Fruit fly (Drosophila melanogaster) whole organism, embryonic: ENCODE data around the gene CG17744.

Source experiments
- BEAF-32 ChIP-seq: fragments of 200-800 bp; sonication (Bioruptor generic); optimal IDR thresholded peaks from 3 replicates; lab custom pipeline; 2017; ENCODE audit warnings: missing biosample characterization, missing genetic modification characterization, mild to moderate bottlenecking, moderate library complexity, missing genetic modification reagents
- Blimp-1 ChIP-seq: fragments of 200-800 bp; sonication (Bioruptor generic); optimal IDR thresholded peaks from 3 replicates; lab custom pipeline; 2018; ENCODE audit warnings: missing biosample characterization, missing genetic modification characterization, mild to moderate bottlenecking, moderate library complexity, missing genetic modification reagents
- CG10267 ChIP-seq: fragments of 200-800 bp; sonication (Bioruptor generic); optimal IDR thresholded peaks from 2 replicates; lab custom pipeline; 2018; ENCODE audit warnings: missing biosample characterization, mild to moderate bottlenecking, missing genetic modification characterization, moderate library complexity
- CG10979 ChIP-seq: fragments of 200-800 bp; sonication (Bioruptor generic); optimal IDR thresholded peaks from 2 replicates; lab custom pipeline; 2018; ENCODE audit warnings: missing biosample characterization, mild to moderate bottlenecking, missing genetic modification characterization, moderate library complexity
- CG12071 ChIP-seq: fragments of 200-800 bp; sonication (Bioruptor generic); optimal IDR thresholded peaks from 3 replicates; lab custom pipeline; 2018; ENCODE audit warnings: missing biosample characterization, mild to moderate bottlenecking, missing genetic modification characterization
- CG12155 ChIP-seq: fragments of 200-800 bp; sonication (Bioruptor generic); optimal IDR thresholded peaks from 3 replicates; lab custom pipeline; 2016; ENCODE audit warnings: missing biosample characterization, missing genetic modification characterization
- CG13287 ChIP-seq: fragments of 200-800 bp; sonication (Bioruptor generic); IDR thresholded peaks from 2 replicates; pipeline ENCODE4 v1.3.6; 2022; ENCODE audit warnings: missing biosample characterization, missing genetic modification characterization; ENCODE audit not compliant: partially characterized antibody
- CG13424 ChIP-seq: fragments of 200-800 bp; sonication (Bioruptor generic); optimal IDR thresholded peaks from 2 replicates; lab custom pipeline; 2019; ENCODE audit warnings: missing biosample characterization, mild to moderate bottlenecking, missing genetic modification characterization, moderate library complexity
- CG14667 ChIP-seq: fragments of 200-800 bp; sonication (Bioruptor generic); IDR thresholded peaks from 2 replicates; pipeline ENCODE4 v1.3.6; 2022; ENCODE audit warnings: missing biosample characterization, missing genetic modification characterization
- CG15696 ChIP-seq: fragments of 200-800 bp; sonication (Bioruptor generic); optimal IDR thresholded peaks from 2 replicates; lab custom pipeline; 2019; ENCODE audit warnings: missing biosample characterization, mild to moderate bottlenecking, missing genetic modification characterization, moderate library complexity
- CG1602 ChIP-seq: fragments of 200-800 bp; sonication (Bioruptor generic); optimal IDR thresholded peaks from 3 replicates; lab custom pipeline; 2016; ENCODE audit warnings: missing biosample characterization, missing genetic modification characterization
- CG17361 ChIP-seq: fragments of 200-800 bp; sonication (Bioruptor generic); IDR thresholded peaks from 3 replicates; pipeline ENCODE4 v1.3.6; 2022; ENCODE audit warnings: missing biosample characterization, missing genetic modification characterization
- CG18764 ChIP-seq: fragments of 200-800 bp; sonication (Bioruptor generic); optimal IDR thresholded peaks from 3 replicates; lab custom pipeline; 2016; ENCODE audit warnings: missing biosample characterization, missing genetic modification characterization
- CG3281 ChIP-seq: fragments of 200-800 bp; sonication (Bioruptor generic); optimal IDR thresholded peaks from 3 replicates; lab custom pipeline; 2017; ENCODE audit warnings: missing biosample characterization, mild to moderate bottlenecking, missing genetic modification characterization
- CG6654 ChIP-seq: fragments of 200-800 bp; sonication (Bioruptor generic); optimal IDR thresholded peaks from 2 replicates; lab custom pipeline; 2017; ENCODE audit warnings: missing biosample characterization, mild to moderate bottlenecking, missing genetic modification characterization
- CG6683 ChIP-seq: fragments of 200-800 bp; sonication (Bioruptor generic); optimal IDR thresholded peaks from 2 replicates; lab custom pipeline; 2017; ENCODE audit warnings: missing biosample characterization, mild to moderate bottlenecking, missing genetic modification characterization, missing genetic modification reagents
- CkIIα-i1 ChIP-seq: fragments of 200-800 bp; sonication (Bioruptor generic); IDR thresholded peaks from 2 replicates; pipeline ENCODE4 v1.3.6; 2022; ENCODE audit warnings: missing biosample characterization, missing genetic modification characterization
- Dref ChIP-seq: fragments of 200-800 bp; sonication (Bioruptor generic); IDR thresholded peaks from 2 replicates; pipeline ENCODE4 v1.3.6; 2022; ENCODE audit warnings: missing biosample characterization, missing genetic modification characterization
- E2f2 ChIP-seq: fragments of 200-800 bp; sonication (Bioruptor generic); IDR thresholded peaks from 2 replicates; pipeline ENCODE4 v1.3.6; 2022; ENCODE audit warnings: missing biosample characterization, missing genetic modification characterization
- H2.0 ChIP-seq: fragments of 200-800 bp; sonication (Bioruptor generic); IDR thresholded peaks from 2 replicates; pipeline ENCODE4 v1.3.6; 2022; ENCODE audit warnings: missing biosample characterization, missing genetic modification characterization
- Hand ChIP-seq: fragments of 200-800 bp; sonication (Bioruptor generic); optimal IDR thresholded peaks from 2 replicates; lab custom pipeline; 2017; ENCODE audit warnings: mild to moderate bottlenecking, missing biosample characterization, missing genetic modification reagents, missing genetic modification characterization
- HmgD ChIP-seq: fragments of 200-800 bp; sonication (Bioruptor generic); optimal IDR thresholded peaks from 3 replicates; lab custom pipeline; 2016; ENCODE audit warnings: missing biosample characterization, missing genetic modification characterization
- HmgZ ChIP-seq: fragments of 200-800 bp; sonication (Bioruptor generic); optimal IDR thresholded peaks from 2 replicates; lab custom pipeline; 2018; ENCODE audit warnings: missing biosample characterization, mild to moderate bottlenecking, missing genetic modification characterization
- Hr78 ChIP-seq, 2 experiments: fragments of 200-800 bp in 1 of 2; fragments of >200 bp in 1 of 2; sonication (Bioruptor generic) in 1 of 2; optimal IDR thresholded peaks; 2 replicates each; lab custom pipeline; 2017 to 2019; ENCODE audit warnings: missing biosample characterization in 2 of 2, missing genetic modification characterization in 2 of 2, mild to moderate bottlenecking in 1 of 2, moderate library complexity in 1 of 2
- Hsf ChIP-seq: fragments of 200-800 bp; sonication (Bioruptor generic); optimal IDR thresholded peaks from 3 replicates; lab custom pipeline; 2016; ENCODE audit warnings: missing biosample characterization, missing genetic modification characterization
- Lim3 ChIP-seq: fragments of 200-800 bp; sonication (Bioruptor generic); IDR thresholded peaks from 2 replicates; pipeline ENCODE4 v1.3.6; 2022; ENCODE audit warnings: missing biosample characterization, missing genetic modification characterization
- NC2α ChIP-seq: fragments of 200-800 bp; sonication (Bioruptor generic); optimal IDR thresholded peaks from 2 replicates; lab custom pipeline; 2016; ENCODE audit warnings: missing biosample characterization, missing genetic modification characterization
- Nf-YB ChIP-seq: fragments of 200-800 bp; sonication (Bioruptor generic); optimal IDR thresholded peaks from 3 replicates; lab custom pipeline; 2019; ENCODE audit warnings: missing biosample characterization, mild to moderate bottlenecking, missing genetic modification characterization, moderate library complexity
- Ravus ChIP-seq: fragments of 200-800 bp; sonication (Bioruptor generic); IDR thresholded peaks from 2 replicates; pipeline ENCODE4 v1.3.6; 2022; ENCODE audit warnings: missing biosample characterization, missing genetic modification characterization
- Six4 ChIP-seq: fragments of 200-800 bp; sonication (Bioruptor generic); optimal IDR thresholded peaks from 2 replicates; lab custom pipeline; 2016; ENCODE audit warnings: missing biosample characterization, missing genetic modification characterization
- Sry-β ChIP-seq: fragments of 200-800 bp; sonication (Bioruptor generic); optimal IDR thresholded peaks from 2 replicates; lab custom pipeline; 2018; ENCODE audit warnings: missing biosample characterization, mild to moderate bottlenecking, missing genetic modification characterization, moderate library complexity
- Sry-δ ChIP-seq: fragments of 200-800 bp; sonication (Bioruptor generic); optimal IDR thresholded peaks from 2 replicates; lab custom pipeline; 2016; ENCODE audit warnings: missing biosample characterization, missing genetic modification characterization
- Xbp1 ChIP-seq: fragments of 200-800 bp; sonication (Bioruptor generic); optimal IDR thresholded peaks from 3 replicates; lab custom pipeline; 2016; ENCODE audit warnings: missing biosample characterization, mild to moderate bottlenecking, missing genetic modification characterization
- ab ChIP-seq: fragments of 200-800 bp; sonication (Bioruptor generic); optimal IDR thresholded peaks from 2 replicates; lab custom pipeline; 2016; ENCODE audit warnings: missing biosample characterization, missing genetic modification characterization
- ac ChIP-seq: fragments of 200-800 bp; sonication (Bioruptor generic); optimal IDR thresholded peaks from 3 replicates; lab custom pipeline; 2017; ENCODE audit warnings: missing biosample characterization, mild to moderate bottlenecking, missing genetic modification characterization
- ato ChIP-seq: fragments of 200-800 bp; sonication (Bioruptor generic); IDR thresholded peaks from 2 replicates; pipeline ENCODE4 v1.3.6; 2022; ENCODE audit warnings: missing biosample characterization, missing genetic modification characterization; ENCODE audit not compliant: partially characterized antibody
- bsh ChIP-seq, 2 experiments: fragments of 200-800 bp; sonication (Bioruptor generic); optimal IDR thresholded peaks; 2 replicates each; lab custom pipeline; 2017 to 2018; ENCODE audit warnings: mild to moderate bottlenecking in 2 of 2, missing biosample characterization in 2 of 2, missing genetic modification characterization in 2 of 2, moderate library complexity in 1 of 2
- cato ChIP-seq: fragments of 200-800 bp; sonication (Bioruptor generic); optimal IDR thresholded peaks from 2 replicates; lab custom pipeline; 2016; ENCODE audit warnings: missing biosample characterization, missing genetic modification characterization, borderline replicate concordance
- da ChIP-seq: fragments of 200-800 bp; sonication (Bioruptor generic); optimal IDR thresholded peaks from 2 replicates; lab custom pipeline; 2016; ENCODE audit warnings: missing biosample characterization, missing genetic modification characterization
- gcm2 ChIP-seq: fragments of 200-800 bp; sonication (Bioruptor generic); optimal IDR thresholded peaks from 2 replicates; lab custom pipeline; 2016; ENCODE audit warnings: missing biosample characterization, missing genetic modification characterization
- lola ChIP-seq, 3 experiments: fragments of >200 bp in 2 of 3; fragments of 200-800 bp in 1 of 3; sonication (Bioruptor generic) in 1 of 3; optimal IDR thresholded peaks; 2 replicates each; lab custom pipeline; 2017 to 2019; ENCODE audit warnings: missing biosample characterization in 3 of 3, missing genetic modification characterization in 3 of 3, mild to moderate bottlenecking in 1 of 3, moderate library complexity in 1 of 3
- pan ChIP-seq, 4 experiments: fragments of >200 bp in 3 of 4; fragments of 200-800 bp in 1 of 4; sonication (Bioruptor generic) in 1 of 4; optimal IDR thresholded peaks in 3 of 4; IDR thresholded peaks in 1 of 4; 2 replicates each; pipeline versions ENCODE4 v1.3.6 to Lab custom; 2017 to 2022; ENCODE audit warnings: missing biosample characterization in 2 of 4, missing genetic modification characterization in 2 of 4, mixed read lengths in 1 of 4
- pros ChIP-seq: fragments of 200-800 bp; sonication (Bioruptor generic); optimal IDR thresholded peaks from 3 replicates; lab custom pipeline; 2019; ENCODE audit warnings: missing biosample characterization, mild to moderate bottlenecking, missing genetic modification characterization, moderate library complexity
- sc ChIP-seq, 3 experiments: fragments of >200 bp in 2 of 3; fragments of 200-800 bp in 1 of 3; sonication (Bioruptor generic) in 1 of 3; optimal IDR thresholded peaks; 2 replicates in 2 of 3; 3 replicates in 1 of 3; lab custom pipeline; 2017; ENCODE audit warnings: mild to moderate bottlenecking in 1 of 3, missing biosample characterization in 1 of 3, missing genetic modification characterization in 1 of 3, missing genetic modification reagents in 1 of 3
- sob ChIP-seq: fragments of 200-800 bp; sonication (Bioruptor generic); IDR thresholded peaks from 2 replicates; pipeline ENCODE4 v1.3.6; 2022; ENCODE audit warnings: missing biosample characterization, missing genetic modification characterization
- tap ChIP-seq: fragments of 200-800 bp; optimal IDR thresholded peaks from 3 replicates; lab custom pipeline; 2019; ENCODE audit warnings: missing biosample characterization, mild to moderate bottlenecking, missing genetic modification characterization, moderate library complexity
- wor ChIP-seq: fragments of 200-800 bp; sonication (Bioruptor generic); IDR thresholded peaks from 2 replicates; pipeline ENCODE4 v1.3.6; 2022; ENCODE audit warnings: missing biosample characterization, missing genetic modification characterization

The CG17744 gene

DNA sequence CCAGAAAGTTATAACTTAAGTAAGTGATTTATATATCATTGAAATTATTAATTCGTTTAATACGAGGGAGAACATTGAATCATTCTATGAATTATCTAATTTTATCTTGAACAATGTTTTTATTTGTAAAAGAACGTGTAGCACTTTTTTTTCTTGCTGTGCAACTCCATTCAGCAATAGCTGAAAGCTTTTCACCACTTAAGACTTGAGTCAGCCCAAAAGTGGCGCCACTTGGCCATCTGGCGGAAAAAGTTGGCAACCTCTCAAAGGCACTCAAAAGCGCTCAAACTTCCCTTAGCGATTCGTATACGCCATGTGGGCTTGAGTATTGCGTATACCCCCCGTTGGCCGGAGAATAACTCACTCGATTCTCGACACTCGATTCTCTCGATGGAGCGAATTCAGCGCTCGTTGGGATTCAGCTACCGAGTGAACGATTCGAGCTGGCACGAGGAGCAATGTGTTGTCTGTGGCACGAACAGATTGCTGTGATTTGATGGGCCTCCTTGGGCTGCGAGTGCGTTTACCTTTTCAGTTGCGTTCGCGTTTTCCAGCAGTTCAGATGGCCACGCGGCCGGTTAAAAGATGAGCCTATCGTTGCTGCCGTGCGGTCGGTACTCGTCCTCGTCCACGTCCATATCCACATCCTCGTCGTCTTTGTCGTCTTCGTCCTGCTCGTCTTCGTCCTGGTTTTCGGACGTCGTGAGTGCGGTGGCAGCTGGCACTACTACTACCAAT lies 12.9 kb downstream of the CG17744 start (continued):
- TF ChIP-seq CG12155 (GFP tag; lab: Kevin White, UChicago), result no peak
- no peak for TF ChIP-seq Lim3
- no peak for TF ChIP-seq CG18764 (GFP tag; lab: Kevin White, UChicago)
- peak; percentile 53 for TF ChIP-seq CG13287 (GFP tag; lab: Robert Waterston, UW)
- no peak for TF ChIP-seq NC2α (GFP tag; lab: Kevin White, UChicago)
- peak; percentile 69 for TF ChIP-seq sob (GFP tag; lab: Robert Waterston, UW)
- TF ChIP-seq Sry-δ, result no peak
- no peak for TF ChIP-seq Hr78 (GFP tag; optimal IDR thresholded peaks at IDR 0.05; lab: Kevin White, UChicago)
- no peak for TF ChIP-seq Nf-YB (GFP tag; lab: Kevin White, UChicago)
- no peak for TF ChIP-seq ab (GFP tag; lab: Kevin White, UChicago)
- TF ChIP-seq CG12071 (GFP tag; lab: Kevin White, UChicago), result no peak
- TF ChIP-seq CG10979, result no peak
- no peak for TF ChIP-seq Six4
- 0 out of 3 replicates have a peak, but pooled peaks have one; percentile 32 for TF ChIP-seq CG17361 (GFP tag; lab: Robert Waterston, UW)
- no peak for TF ChIP-seq HmgD (GFP tag; lab: Kevin White, UChicago)
- peak; percentile 46 for TF ChIP-seq Hand (GFP tag; lab: Kevin White, UChicago)
- TF ChIP-seq HmgZ (tag; lab: Kevin White, UChicago), result no peak
- TF ChIP-seq CG6683 (GFP tag; lab: Kevin White, UChicago), result no peak
- TF ChIP-seq sc (optimal IDR thresholded peaks at IDR 0.05; lab: Kevin White, UChicago), result no peak
- TF ChIP-seq sc (GFP tag; optimal IDR thresholded peaks at IDR 0.05; lab: Kevin White, UChicago), result no peak
- TF ChIP-seq CG10267 (tag; lab: Kevin White, UChicago), result no peak
- TF ChIP-seq CG14667 (GFP tag; lab: Robert Waterston, UW), result no peak; the same call in 1 of the 2 replicates
- no peak for TF ChIP-seq cato
- TF ChIP-seq lola (GFP tag; optimal IDR thresholded peaks at IDR 0.05; lab: Kevin White, UChicago), result no peak
- TF ChIP-seq da (GFP tag; lab: Kevin White, UChicago), result no peak
- TF ChIP-seq Hsf (GFP tag; lab: Kevin White, UChicago), result peak; percentile 16
- no peak for TF ChIP-seq Ravus (GFP tag; lab: Robert Waterston, UW)
- TF ChIP-seq wor (GFP tag; lab: Robert Waterston, UW), result no peak
- TF ChIP-seq CG3281 (GFP tag; lab: Kevin White, UChicago), result peak; percentile 23
- TF ChIP-seq Xbp1, result peak; percentile 50
- TF ChIP-seq CG6654 (GFP tag; lab: Kevin White, UChicago), result no peak
- TF ChIP-seq gcm2 (GFP tag; lab: Kevin White, UChicago), result no peak
- TF ChIP-seq bsh (GFP tag; optimal IDR thresholded peaks at IDR 0.05; lab: Kevin White, UChicago), result peak in 1 of 2 experiments; percentile 21
- no peak for TF ChIP-seq ato (GFP tag; lab: Robert Waterston, UW)
- TF ChIP-seq CG13424, result peak; percentile 22
- TF ChIP-seq CkIIα-i1 (GFP tag; lab: Robert Waterston, UW), result no peak
- no peak for TF ChIP-seq CG1602 (GFP tag; lab: Kevin White, UChicago)
- no peak for TF ChIP-seq Blimp-1 (GFP tag; lab: Kevin White, UChicago)
- TF ChIP-seq H2.0 (GFP tag; lab: Robert Waterston, UW), result peak; percentile 48; the same call in 1 of the 2 replicates
- no peak for TF ChIP-seq BEAF-32 (GFP tag; lab: Kevin White, UChicago)
- TF ChIP-seq Dref (GFP tag; lab: Robert Waterston, UW), result no peak
- TF ChIP-seq tap (tag; lab: Kevin White, UChicago), result no peak
- no peak for TF ChIP-seq pan (optimal IDR thresholded peaks at IDR 0.05; lab: Kevin White, UChicago)
- TF ChIP-seq pan (GFP tag; optimal IDR thresholded peaks at IDR 0.05 in 1 of 2, IDR thresholded peaks at IDR 0.05 in 1 of 2), result peak in 1 of 2 experiments; percentile 52
- TF ChIP-seq pros (GFP tag; lab: Kevin White, UChicago), result no peak
- TF ChIP-seq Sry-β (GFP tag; lab: Kevin White, UChicago), result no peak
- peak; percentile 37; the same call in 1 of the 2 replicates for TF ChIP-seq E2f2 (GFP tag; lab: Robert Waterston, UW)
- TF ChIP-seq ac (GFP tag; lab: Kevin White, UChicago), result no peak
- TF ChIP-seq CG15696, result no peak
